Worm (Caenorhabditis elegans) whole organism, young adult: ENCODE measurements around the gene sec-16A.1.

Source experiments
- F10E7.11 ChIP-seq: sonication (generic microtip); optimal IDR thresholded peaks from 2 replicates; lab custom pipeline; 2017; ENCODE audit warnings: mild to moderate bottlenecking, missing genetic modification characterization, moderate library complexity, missing compliant biosample characterization
- F22D6.2 ChIP-seq: sonication (generic microtip); optimal IDR thresholded peaks from 2 replicates; lab custom pipeline; 2016; ENCODE audit warnings: mild to moderate bottlenecking, missing genetic modification characterization, missing compliant biosample characterization
- F55B11.4 ChIP-seq: sonication (generic microtip); optimal IDR thresholded peaks from 2 replicates; lab custom pipeline; 2016; ENCODE audit warnings: missing compliant biosample characterization, missing genetic modification characterization, borderline replicate concordance; ENCODE audit not compliant: insufficient read depth
- F57A8.1 ChIP-seq: fragments of 200-800 bp; sonication (Bioruptor generic); optimal IDR thresholded peaks from 2 replicates; lab custom pipeline; 2018; ENCODE audit warnings: mild to moderate bottlenecking, missing genetic modification characterization, moderate library complexity, missing compliant biosample characterization
- K11D2.4 ChIP-seq: fragments of 200-800 bp; sonication (Bioruptor generic); IDR thresholded peaks from 2 replicates; pipeline ENCODE4 v1.3.6; 2022; ENCODE audit warnings: missing genetic modification reagents, missing genetic modification characterization, missing compliant biosample characterization
- K12H6.12 ChIP-seq: fragments of 200-800 bp; sonication (Bioruptor generic); optimal IDR thresholded peaks from 2 replicates; lab custom pipeline; 2018; ENCODE audit warnings: mild to moderate bottlenecking, missing genetic modification characterization, missing compliant biosample characterization
- akir-1 ChIP-seq: fragments of 200-800 bp; sonication (Bioruptor generic); optimal IDR thresholded peaks from 2 replicates; lab custom pipeline; 2018; ENCODE audit warnings: mild to moderate bottlenecking, missing genetic modification characterization, moderate library complexity, missing compliant biosample characterization
- ama-1 ChIP-seq, 3 experiments: fragments of 150-350 bp in 1 of 3; sonication (generic microtip) in 2 of 3; optimal IDR thresholded peaks; 2 replicates each; lab custom pipeline; 2014 to 2018; ENCODE audit warnings: missing biosample characterization in 2 of 3, missing genetic modification characterization in 2 of 3, missing genetic modification reagents in 2 of 3
- bed-1 ChIP-seq: fragments of 200-800 bp; sonication (Bioruptor generic); IDR thresholded peaks from 2 replicates; pipeline ENCODE4 v1.3.6; 2022; ENCODE audit warnings: missing genetic modification reagents, missing genetic modification characterization, missing compliant biosample characterization
- bed-2 ChIP-seq: fragments of 200-800 bp; sonication (Bioruptor generic); IDR thresholded peaks from 2 replicates; pipeline ENCODE4 v1.3.6; 2022; ENCODE audit warnings: missing genetic modification reagents, missing genetic modification characterization, missing compliant biosample characterization
- cebp-2 ChIP-seq: fragments of 200-800 bp; sonication (Bioruptor generic); IDR thresholded peaks from 2 replicates; pipeline ENCODE4 v1.3.6; 2022; ENCODE audit warnings: missing genetic modification characterization, missing compliant biosample characterization
- ceh-79 ChIP-seq: sonication (generic microtip); optimal IDR thresholded peaks from 2 replicates; lab custom pipeline; 2017; ENCODE audit warnings: mild to moderate bottlenecking, missing genetic modification characterization, missing compliant biosample characterization
- chd-7 ChIP-seq: sonication (generic microtip); optimal IDR thresholded peaks from 2 replicates; lab custom pipeline; 2016; ENCODE audit warnings: mild to moderate bottlenecking, missing genetic modification characterization, moderate library complexity, missing compliant biosample characterization
- efl-1 ChIP-seq: fragments of 150-350 bp; optimal IDR thresholded peaks from 2 replicates; lab custom pipeline; 2014; ENCODE audit warnings: missing biosample characterization, missing genetic modification reagents, missing genetic modification characterization
- ekl-4 ChIP-seq: fragments of 200-800 bp; sonication (Bioruptor generic); IDR thresholded peaks from 2 replicates; pipeline ENCODE4 v1.3.6; 2022; ENCODE audit warnings: missing genetic modification reagents, missing genetic modification characterization, missing compliant biosample characterization
- hlh-12 ChIP-seq: sonication (generic microtip); optimal IDR thresholded peaks from 2 replicates; lab custom pipeline; 2016; ENCODE audit warnings: missing genetic modification characterization, missing compliant biosample characterization
- hlh-26 ChIP-seq: fragments of 200-800 bp; sonication (Bioruptor generic); conservative IDR thresholded peaks from 2 replicates; pipeline ENCODE4 v1.3.6; 2022; ENCODE audit warnings: missing genetic modification reagents, missing genetic modification characterization, missing compliant biosample characterization
- hmg-1.2 ChIP-seq: fragments of 200-800 bp; sonication (Bioruptor generic); IDR thresholded peaks from 2 replicates; pipeline ENCODE4 v1.3.6; 2022; ENCODE audit warnings: missing genetic modification reagents, missing genetic modification characterization, missing compliant biosample characterization
- lin-26 ChIP-seq: fragments of 200-800 bp; sonication (Bioruptor generic); IDR thresholded peaks from 2 replicates; pipeline ENCODE4 v1.3.6; 2022; ENCODE audit warnings: missing genetic modification reagents, missing genetic modification characterization, missing compliant biosample characterization
- madf-10 ChIP-seq: sonication (generic microtip); optimal IDR thresholded peaks from 2 replicates; lab custom pipeline; 2016; ENCODE audit warnings: mild to moderate bottlenecking, missing genetic modification characterization, missing compliant biosample characterization
- mcd-1 ChIP-seq: fragments of 200-800 bp; sonication (Bioruptor generic); IDR thresholded peaks from 2 replicates; pipeline ENCODE4 v1.3.6; 2022; ENCODE audit warnings: missing genetic modification reagents, missing genetic modification characterization, missing compliant biosample characterization
- nfya-2 ChIP-seq: fragments of 200-800 bp; sonication (Bioruptor generic); IDR thresholded peaks from 2 replicates; pipeline ENCODE4 v1.3.6; 2022; ENCODE audit warnings: missing genetic modification reagents, missing genetic modification characterization, missing compliant biosample characterization
- nhr-80 ChIP-seq: sonication (generic microtip); optimal IDR thresholded peaks from 2 replicates; lab custom pipeline; 2016; ENCODE audit warnings: missing genetic modification characterization, missing compliant biosample characterization
- pbrm-1 ChIP-seq: fragments of 200-800 bp; sonication (Bioruptor generic); IDR thresholded peaks from 2 replicates; pipeline ENCODE4 v1.3.6; 2022; ENCODE audit warnings: missing genetic modification reagents, missing genetic modification characterization, missing compliant biosample characterization
- pha-4 ChIP-seq: fragments of 150-350 bp; sonication (generic microtip); optimal IDR thresholded peaks from 2 replicates; lab custom pipeline; 2014; ENCODE audit warnings: missing biosample characterization, missing genetic modification reagents, missing genetic modification characterization
- rcor-1 ChIP-seq: fragments of 200-800 bp; sonication (Bioruptor generic); IDR thresholded peaks from 2 replicates; pipeline ENCODE4 v1.3.6; 2022; ENCODE audit warnings: missing genetic modification reagents, missing genetic modification characterization, missing compliant biosample characterization
- rec-8 ChIP-seq, 2 experiments: sonication (generic microtip); optimal IDR thresholded peaks; 2 replicates each; lab custom pipeline; 2016; ENCODE audit warnings: mild to moderate bottlenecking in 2 of 2, missing genetic modification characterization in 2 of 2, missing genetic modification reagents in 2 of 2, missing genotype in 2 of 2, missing biosample characterization in 1 of 2, missing compliant biosample characterization in 1 of 2, moderate library complexity in 1 of 2
- snpc-1.1 ChIP-seq: sonication (generic microtip); optimal IDR thresholded peaks from 2 replicates; lab custom pipeline; 2017; ENCODE audit warnings: missing genetic modification characterization, mild to moderate bottlenecking, missing compliant biosample characterization, antibody characterized with exemption, moderate library complexity, missing genotype, missing genetic modification reagents; ENCODE audit not compliant: insufficient read depth
- somi-1 ChIP-seq: fragments of 200-800 bp; sonication (Bioruptor generic); optimal IDR thresholded peaks from 2 replicates; lab custom pipeline; 2018; ENCODE audit warnings: mild to moderate bottlenecking, missing genetic modification characterization, missing compliant biosample characterization
- sptf-2 ChIP-seq: fragments of 200-800 bp; sonication (Bioruptor generic); optimal IDR thresholded peaks from 2 replicates; lab custom pipeline; 2018; ENCODE audit warnings: mild to moderate bottlenecking, missing genetic modification characterization, missing compliant biosample characterization
- tbp1 ChIP-seq: fragments of 200-800 bp; sonication (Bioruptor generic); optimal IDR thresholded peaks from 2 replicates; lab custom pipeline; 2018; ENCODE audit warnings: mild to moderate bottlenecking, missing genetic modification characterization, missing compliant biosample characterization
- unc-130 ChIP-seq: sonication (generic microtip); optimal IDR thresholded peaks from 2 replicates; lab custom pipeline; 2016; ENCODE audit warnings: missing genetic modification reagents, missing genetic modification characterization, missing compliant biosample characterization
- zim-3 ChIP-seq: sonication (generic microtip); optimal IDR thresholded peaks from 2 replicates; lab custom pipeline; 2017; ENCODE audit warnings: mild to moderate bottlenecking, missing genetic modification characterization, moderate library complexity, missing compliant biosample characterization
- ztf-25 ChIP-seq: fragments of 200-800 bp; sonication (Bioruptor generic); IDR thresholded peaks from 2 replicates; pipeline ENCODE4 v1.3.6; 2022; ENCODE audit warnings: missing genetic modification reagents, missing genetic modification characterization, missing compliant biosample characterization
- ztf-26 ChIP-seq: sonication (generic microtip); optimal IDR thresholded peaks from 2 replicates; lab custom pipeline; 2017; ENCODE audit warnings: missing genetic modification characterization, missing compliant biosample characterization

The sec-16A.1 gene

DNA sequence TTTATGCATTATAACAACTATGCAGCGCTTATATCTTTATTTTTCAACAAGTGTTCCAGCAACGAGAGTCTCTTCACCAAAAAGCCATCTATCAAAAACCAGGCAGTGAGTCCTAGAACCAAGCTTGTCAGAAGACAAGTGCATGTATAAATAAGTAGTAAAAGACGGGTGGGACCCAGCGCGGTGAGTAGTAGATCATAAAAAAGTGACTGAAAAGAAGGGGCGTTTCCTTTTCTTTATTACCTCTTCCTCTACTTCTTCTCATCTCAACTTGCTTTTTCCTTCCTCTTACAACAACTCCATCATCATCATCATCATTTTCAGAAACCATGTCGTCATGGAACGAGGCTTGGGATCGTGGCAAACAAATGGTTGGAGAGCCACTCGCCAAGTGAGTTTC is 10.9 kb downstream of the sec-16A.1 start, which contains the start of gene eat-4:
TSS of gene eat-4 (plus strand) at position 301 of the 400 bp plus-strand sequence.
- TF ChIP-seq pbrm-1 (GFP tag; lab: Robert Waterston, UW) (no peak), pha-4 (tag; lab: Kevin White, UChicago) (no peak), cebp-2 (GFP tag; lab: Robert Waterston, UW) (no peak), bed-2 (GFP tag; lab: Robert Waterston, UW) (no peak), sptf-2 (GFP tag; lab: Kevin White, UChicago) (no peak), F57A8.1 (GFP tag; lab: Kevin White, UChicago) (no peak), snpc-1.1 (tag; lab: Kevin White, UChicago) (no peak)

DNA sequence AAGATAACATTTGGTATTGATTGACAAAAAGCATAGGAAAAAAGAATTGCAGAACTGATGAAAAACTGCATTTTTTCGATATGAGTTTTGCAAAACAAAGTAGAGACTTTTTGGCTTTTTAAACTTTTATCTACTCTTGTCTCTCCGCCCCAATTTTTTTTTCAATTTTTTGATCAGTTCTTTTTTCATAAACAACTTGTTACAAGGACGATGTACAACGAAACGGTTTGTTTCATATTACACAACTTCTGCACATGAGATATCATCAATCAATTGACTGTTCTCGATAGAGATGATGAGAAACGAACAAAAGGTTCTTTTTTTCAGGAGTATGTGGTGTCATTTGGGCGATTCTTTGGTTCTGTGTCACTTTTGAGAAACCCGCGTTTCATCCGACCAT is 13.0 kb downstream of the sec-16A.1 start, which contains the start of gene ZK512.7:
TSS of gene ZK512.7 (minus strand) at position 101 of the 400 bp plus-strand sequence.
- TF ChIP-seq chd-7 (tag; lab: Kevin White, UChicago) (no peak), K12H6.12 (tag; lab: Kevin White, UChicago) (no peak), mcd-1 (GFP tag; lab: Robert Waterston, UW) (no peak), somi-1 (GFP tag; lab: Kevin White, UChicago) (no peak), zim-3 (tag; lab: Kevin White, UChicago) (no peak), bed-1 (GFP tag; lab: Robert Waterston, UW) (no peak), ztf-26 (tag; lab: Kevin White, UChicago) (no peak), madf-10 (tag; lab: Kevin White, UChicago) (no peak), lin-26 (GFP tag; lab: Robert Waterston, UW) (no peak), nfya-2 (GFP tag; lab: Robert Waterston, UW) (no peak), hmg-1.2 (no peak), hlh-26 (no peak), hlh-12 (tag; lab: Kevin White, UChicago) (no peak), unc-130 (GFP tag; lab: Kevin White, UChicago) (no peak), F22D6.2 (tag; lab: Kevin White, UChicago) (no peak), akir-1 (GFP tag; lab: Kevin White, UChicago) (no peak), rcor-1 (GFP tag; lab: Robert Waterston, UW) (no peak), ama-1 (optimal IDR thresholded peaks at IDR 0.05; lab: Kevin White, UChicago) (no peak), ama-1 (GFP tag; optimal IDR thresholded peaks at IDR 0.05; lab: Kevin White, UChicago) (no peak)

DNA sequence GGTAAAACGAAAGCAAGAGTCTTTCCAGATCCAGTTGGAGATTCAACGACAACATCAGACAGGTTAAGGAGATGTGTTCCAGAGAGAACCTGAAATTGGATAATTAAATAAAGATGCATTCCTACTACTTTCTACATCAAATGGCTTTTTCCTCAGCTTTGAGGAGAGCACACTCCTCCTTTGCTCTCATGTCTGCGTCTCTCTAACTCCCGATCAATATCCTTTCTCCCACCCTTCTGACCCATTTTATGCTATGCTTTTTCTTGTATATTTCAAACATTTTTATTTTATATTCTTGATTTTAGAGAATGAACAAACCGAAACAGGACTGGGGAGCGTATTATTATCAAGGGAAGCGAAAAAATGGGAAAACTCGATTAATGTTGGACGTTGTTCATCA is 18.3 kb downstream of the sec-16A.1 start, which contains the start of gene ZK512.11:
TSS of gene ZK512.11 (plus strand) at position 301 of the 400 bp plus-strand sequence.
- TF ChIP-seq F10E7.11 (tag; lab: Kevin White, UChicago), result no peak
- no peak for TF ChIP-seq ztf-25 (GFP tag; lab: Robert Waterston, UW)
- no peak for TF ChIP-seq rcor-1 (GFP tag; lab: Robert Waterston, UW)
- no peak for TF ChIP-seq bed-2 (GFP tag; lab: Robert Waterston, UW)
- no peak for TF ChIP-seq K11D2.4
- TF ChIP-seq pbrm-1 (GFP tag; lab: Robert Waterston, UW), result no peak
- no peak for TF ChIP-seq efl-1 (GFP tag; lab: Kevin White, UChicago)
- no peak for TF ChIP-seq ekl-4 (GFP tag; lab: Robert Waterston, UW)
- TF ChIP-seq tbp1, result no peak
- TF ChIP-seq ceh-79, result no peak
- no peak for TF ChIP-seq nhr-80 (tag; lab: Kevin White, UChicago)
- no peak for TF ChIP-seq F55B11.4 (tag; lab: Kevin White, UChicago)
- TF ChIP-seq rec-8 (tag; optimal IDR thresholded peaks at IDR 0.05; lab: Kevin White, UChicago), result no peak
